Worm (Caenorhabditis elegans) whole organism, L2 larva: Measurements from ENCODE around the gene scl-9.

Experiments used
- aly-2 ChIP-seq: fragments of 150-350 bp; optimal IDR thresholded peaks from 2 replicates; lab custom pipeline; 2014; ENCODE audit warnings: missing biosample characterization, missing genetic modification characterization
- elt-1 ChIP-seq: fragments of 150-350 bp; optimal IDR thresholded peaks from 2 replicates; lab custom pipeline; 2014; ENCODE audit warnings: missing biosample characterization, missing genetic modification characterization
- lsy-2 ChIP-seq, 2 experiments: fragments of 150-350 bp in 1 of 2; sonication (generic microtip) in 1 of 2; optimal IDR thresholded peaks; 2 replicates each; lab custom pipeline; 2014 to 2017; ENCODE audit warnings: missing biosample characterization in 2 of 2, missing genetic modification characterization in 2 of 2
- skn-1 ChIP-seq: sonication (generic microtip); optimal IDR thresholded peaks from 2 replicates; lab custom pipeline; 2017; ENCODE audit warnings: missing biosample characterization, missing genetic modification characterization

- TF ChIP-seq elt-1 (tag; lab: Kevin White, UChicago) (no peak), lsy-2 (tag; optimal IDR thresholded peaks at IDR 0.05; lab: Kevin White, UChicago) (no peak), aly-2 (tag; lab: Kevin White, UChicago) (no peak), skn-1 (tag; lab: Kevin White, UChicago) (no peak)
These were observed 42.8 kb downstream of the scl-9 start for ce11 chrIV:13089671-13090242.
